Worm (Caenorhabditis elegans) whole organism, young adult: ENCODE results near the gene F56C3.10.
"Not testable (repeated sequence)": the region's sequence is repeated elsewhere in the genome, so short reads cannot be mapped to it uniquely, and the experiment has no call there.

Experiments used
- B0019.2 ChIP-seq: fragments of 200-800 bp; sonication (Bioruptor generic); conservative IDR thresholded peaks from 2 replicates; pipeline ENCODE4 v1.3.6; 2022; ENCODE audit warnings: missing genetic modification reagents, missing genetic modification characterization, missing compliant biosample characterization
- C17E4.6 ChIP-seq: fragments of 200-800 bp; sonication (Bioruptor generic); IDR thresholded peaks from 2 replicates; pipeline ENCODE4 v1.3.6; 2022; ENCODE audit warnings: missing genetic modification reagents, missing genetic modification characterization, missing compliant biosample characterization
- D2030.7 ChIP-seq: fragments of 200-800 bp; sonication (Bioruptor generic); IDR thresholded peaks from 2 replicates; pipeline ENCODE4 v1.3.6; 2022; ENCODE audit warnings: missing genetic modification reagents, missing genetic modification characterization, missing compliant biosample characterization
- F33H1.4 ChIP-seq: fragments of 200-800 bp; sonication (Bioruptor generic); IDR thresholded peaks from 2 replicates; pipeline ENCODE4 v1.3.6; 2022; ENCODE audit warnings: missing genetic modification reagents, missing genetic modification characterization, missing compliant biosample characterization
- F37B4.10 ChIP-seq: fragments of 200-800 bp; sonication (Bioruptor generic); IDR thresholded peaks from 2 replicates; pipeline ENCODE4 v1.3.6; 2022; ENCODE audit warnings: missing genetic modification characterization, missing compliant biosample characterization
- F39B2.1 ChIP-seq: fragments of 200-800 bp; sonication (Bioruptor generic); IDR thresholded peaks from 2 replicates; pipeline ENCODE4 v1.3.6; 2022; ENCODE audit warnings: missing genetic modification reagents, missing genetic modification characterization, missing compliant biosample characterization
- K11D2.4 ChIP-seq: fragments of 200-800 bp; sonication (Bioruptor generic); IDR thresholded peaks from 2 replicates; pipeline ENCODE4 v1.3.6; 2022; ENCODE audit warnings: missing genetic modification reagents, missing genetic modification characterization, missing compliant biosample characterization
- Y53F4B.3 ChIP-seq: fragments of 200-800 bp; sonication (Bioruptor generic); IDR thresholded peaks from 2 replicates; pipeline ENCODE4 v1.3.6; 2022; ENCODE audit warnings: missing genetic modification reagents, missing genetic modification characterization, missing compliant biosample characterization
- Y53G8AR.9 ChIP-seq: fragments of 200-800 bp; sonication (Bioruptor generic); conservative IDR thresholded peaks from 2 replicates; pipeline ENCODE4 v1.3.6; 2022; ENCODE audit warnings: missing genetic modification reagents, missing genetic modification characterization, missing compliant biosample characterization
- Y56A3A.18 ChIP-seq: fragments of 200-800 bp; sonication (Bioruptor generic); IDR thresholded peaks from 2 replicates; pipeline ENCODE4 v1.3.6; 2022; ENCODE audit warnings: missing genetic modification reagents, missing genetic modification characterization, missing compliant biosample characterization
- Y67H2A.10 ChIP-seq: fragments of 200-800 bp; sonication (Bioruptor generic); conservative IDR thresholded peaks from 2 replicates; pipeline ENCODE4 v1.3.6; 2022; ENCODE audit warnings: missing genetic modification reagents, missing genetic modification characterization, missing compliant biosample characterization
- Y79H2A.3 ChIP-seq: fragments of 200-800 bp; sonication (Bioruptor generic); conservative IDR thresholded peaks from 2 replicates; pipeline ENCODE4 v1.3.6; 2022; ENCODE audit warnings: missing genetic modification reagents, missing genetic modification characterization, missing compliant biosample characterization
- Y95B8A.8 ChIP-seq: fragments of 200-800 bp; sonication (Bioruptor generic); IDR thresholded peaks from 2 replicates; pipeline ENCODE4 v1.3.6; 2022; ENCODE audit warnings: missing genetic modification reagents, missing genetic modification characterization, missing compliant biosample characterization
- aptf-2 ChIP-seq: fragments of 200-800 bp; sonication (Bioruptor generic); conservative IDR thresholded peaks from 2 replicates; pipeline ENCODE4 v1.3.6; 2022; ENCODE audit warnings: missing genetic modification reagents, missing genetic modification characterization, missing compliant biosample characterization
- aptf-3 ChIP-seq: fragments of 200-800 bp; sonication (Bioruptor generic); IDR thresholded peaks from 2 replicates; pipeline ENCODE4 v1.3.6; 2022; ENCODE audit warnings: missing genetic modification characterization, missing compliant biosample characterization
- attf-3 ChIP-seq: fragments of 200-800 bp; sonication (Bioruptor generic); conservative IDR thresholded peaks from 2 replicates; pipeline ENCODE4 v1.3.6; 2022; ENCODE audit warnings: missing genetic modification reagents, missing genetic modification characterization, missing compliant biosample characterization
- attf-6 ChIP-seq: fragments of 200-800 bp; sonication (Bioruptor generic); IDR thresholded peaks from 2 replicates; pipeline ENCODE4 v1.3.6; 2022; ENCODE audit warnings: missing genetic modification reagents, missing genetic modification characterization, missing compliant biosample characterization
- bed-1 ChIP-seq: fragments of 200-800 bp; sonication (Bioruptor generic); IDR thresholded peaks from 2 replicates; pipeline ENCODE4 v1.3.6; 2022; ENCODE audit warnings: missing genetic modification reagents, missing genetic modification characterization, missing compliant biosample characterization
- cebp-1 ChIP-seq, 2 experiments: fragments of 200-800 bp in 1 of 2; sonication (Bioruptor generic) in 1 of 2; sonication (generic microtip) in 1 of 2; IDR thresholded peaks in 1 of 2; optimal IDR thresholded peaks in 1 of 2; 2 replicates each; pipeline versions ENCODE4 v1.3.6 to Lab custom; 2017 to 2022; ENCODE audit warnings: missing compliant biosample characterization in 2 of 2, missing genetic modification characterization in 2 of 2, mild to moderate bottlenecking in 1 of 2, missing genetic modification reagents in 1 of 2, moderate library complexity in 1 of 2
- cebp-2 ChIP-seq: fragments of 200-800 bp; sonication (Bioruptor generic); IDR thresholded peaks from 2 replicates; pipeline ENCODE4 v1.3.6; 2022; ENCODE audit warnings: missing genetic modification characterization, missing compliant biosample characterization
- ceh-100 ChIP-seq: fragments of 200-800 bp; sonication (Bioruptor generic); IDR thresholded peaks from 2 replicates; pipeline ENCODE4 v1.3.6; 2022; ENCODE audit warnings: missing genetic modification reagents, missing genetic modification characterization, missing compliant biosample characterization
- ceh-40 ChIP-seq: fragments of 200-800 bp; sonication (Bioruptor generic); IDR thresholded peaks from 2 replicates; pipeline ENCODE4 v1.3.6; 2022; ENCODE audit warnings: missing genetic modification characterization, missing compliant biosample characterization
- ceh-58 ChIP-seq: fragments of 200-800 bp; sonication (Bioruptor generic); IDR thresholded peaks from 2 replicates; pipeline ENCODE4 v1.3.6; 2022; ENCODE audit warnings: missing genetic modification characterization, missing compliant biosample characterization
- ceh-91 ChIP-seq: fragments of 200-800 bp; sonication (Bioruptor generic); IDR thresholded peaks from 2 replicates; pipeline ENCODE4 v1.3.6; 2022; ENCODE audit warnings: missing genetic modification reagents, missing genetic modification characterization, missing compliant biosample characterization
- dox-1 ChIP-seq: fragments of 200-800 bp; sonication (Bioruptor generic); IDR thresholded peaks from 2 replicates; pipeline ENCODE4 v1.3.6; 2022; ENCODE audit warnings: missing genetic modification reagents, missing genetic modification characterization, missing compliant biosample characterization
- egl-18 ChIP-seq: fragments of 200-800 bp; sonication (Bioruptor generic); IDR thresholded peaks from 2 replicates; pipeline ENCODE4 v1.3.6; 2022; ENCODE audit warnings: missing genetic modification reagents, missing genetic modification characterization, missing compliant biosample characterization
- egl-44 ChIP-seq: fragments of 200-800 bp; sonication (Bioruptor generic); IDR thresholded peaks from 2 replicates; pipeline ENCODE4 v1.3.6; 2022; ENCODE audit warnings: missing genetic modification reagents, missing genetic modification characterization, missing compliant biosample characterization
- egrh-3 ChIP-seq: fragments of 200-800 bp; sonication (Bioruptor generic); IDR thresholded peaks from 2 replicates; pipeline ENCODE4 v1.3.6; 2022; ENCODE audit warnings: missing genetic modification reagents, missing genetic modification characterization, missing compliant biosample characterization
- ekl-4 ChIP-seq: fragments of 200-800 bp; sonication (Bioruptor generic); IDR thresholded peaks from 2 replicates; pipeline ENCODE4 v1.3.6; 2022; ENCODE audit warnings: missing genetic modification reagents, missing genetic modification characterization, missing compliant biosample characterization
- hmg-20 ChIP-seq: fragments of 200-800 bp; sonication (Bioruptor generic); IDR thresholded peaks from 2 replicates; pipeline ENCODE4 v1.3.6; 2022; ENCODE audit warnings: missing genetic modification reagents, missing genetic modification characterization, missing compliant biosample characterization
- hsf-1 ChIP-seq: fragments of 200-800 bp; sonication (Bioruptor generic); IDR thresholded peaks from 2 replicates; pipeline ENCODE4 v1.3.6; 2022; ENCODE audit warnings: missing genetic modification reagents, missing genetic modification characterization, missing compliant biosample characterization
- lag-1 ChIP-seq: fragments of 200-800 bp; sonication (Bioruptor generic); IDR thresholded peaks from 2 replicates; pipeline ENCODE4 v1.3.6; 2022; ENCODE audit warnings: missing genetic modification reagents, missing genetic modification characterization, missing compliant biosample characterization
- lin-26 ChIP-seq: fragments of 200-800 bp; sonication (Bioruptor generic); IDR thresholded peaks from 2 replicates; pipeline ENCODE4 v1.3.6; 2022; ENCODE audit warnings: missing genetic modification reagents, missing genetic modification characterization, missing compliant biosample characterization
- lsl-1 ChIP-seq: fragments of 200-800 bp; sonication (Bioruptor generic); optimal IDR thresholded peaks from 2 replicates; lab custom pipeline; 2018; ENCODE audit warnings: mild to moderate bottlenecking, missing genetic modification characterization, moderate library complexity, missing compliant biosample characterization
- madf-3 ChIP-seq: fragments of 200-800 bp; sonication (Bioruptor generic); IDR thresholded peaks from 2 replicates; pipeline ENCODE4 v1.3.6; 2022; ENCODE audit warnings: missing genetic modification reagents, missing genetic modification characterization, missing compliant biosample characterization
- madf-6 ChIP-seq: fragments of 200-800 bp; sonication (Bioruptor generic); IDR thresholded peaks from 2 replicates; pipeline ENCODE4 v1.3.6; 2022; ENCODE audit warnings: missing genetic modification reagents, missing genetic modification characterization, missing compliant biosample characterization
- madf-8 ChIP-seq: fragments of 200-800 bp; sonication (Bioruptor generic); conservative IDR thresholded peaks from 2 replicates; pipeline ENCODE4 v1.3.6; 2022; ENCODE audit warnings: missing genetic modification reagents, missing genetic modification characterization, missing compliant biosample characterization
- mcd-1 ChIP-seq: fragments of 200-800 bp; sonication (Bioruptor generic); IDR thresholded peaks from 2 replicates; pipeline ENCODE4 v1.3.6; 2022; ENCODE audit warnings: missing genetic modification reagents, missing genetic modification characterization, missing compliant biosample characterization
- nfya-2 ChIP-seq: fragments of 200-800 bp; sonication (Bioruptor generic); IDR thresholded peaks from 2 replicates; pipeline ENCODE4 v1.3.6; 2022; ENCODE audit warnings: missing genetic modification reagents, missing genetic modification characterization, missing compliant biosample characterization
- nfyb-1 ChIP-seq: fragments of 200-800 bp; sonication (Bioruptor generic); IDR thresholded peaks from 2 replicates; pipeline ENCODE4 v1.3.6; 2022; ENCODE audit warnings: missing genetic modification reagents, missing genetic modification characterization, missing compliant biosample characterization
- nhr-120 ChIP-seq: fragments of 200-800 bp; sonication (Bioruptor generic); IDR thresholded peaks from 2 replicates; pipeline ENCODE4 v1.3.6; 2022; ENCODE audit warnings: missing genetic modification characterization, missing compliant biosample characterization
- nhr-179 ChIP-seq: sonication (generic microtip); optimal IDR thresholded peaks from 2 replicates; lab custom pipeline; 2016; ENCODE audit warnings: mild to moderate bottlenecking, missing genetic modification characterization, missing compliant biosample characterization
- pbrm-1 ChIP-seq: fragments of 200-800 bp; sonication (Bioruptor generic); IDR thresholded peaks from 2 replicates; pipeline ENCODE4 v1.3.6; 2022; ENCODE audit warnings: missing genetic modification reagents, missing genetic modification characterization, missing compliant biosample characterization
- rcor-1 ChIP-seq: fragments of 200-800 bp; sonication (Bioruptor generic); IDR thresholded peaks from 2 replicates; pipeline ENCODE4 v1.3.6; 2022; ENCODE audit warnings: missing genetic modification reagents, missing genetic modification characterization, missing compliant biosample characterization
- ztf-25 ChIP-seq: fragments of 200-800 bp; sonication (Bioruptor generic); IDR thresholded peaks from 2 replicates; pipeline ENCODE4 v1.3.6; 2022; ENCODE audit warnings: missing genetic modification reagents, missing genetic modification characterization, missing compliant biosample characterization
- ztf-28 ChIP-seq: fragments of 200-800 bp; sonication (Bioruptor generic); IDR thresholded peaks from 2 replicates; pipeline ENCODE4 v1.3.6; 2022; ENCODE audit warnings: missing genetic modification reagents, missing genetic modification characterization, missing compliant biosample characterization
- ztf-6 ChIP-seq: fragments of 200-800 bp; sonication (Bioruptor generic); IDR thresholded peaks from 2 replicates; pipeline ENCODE4 v1.3.6; 2022; ENCODE audit warnings: missing genetic modification reagents, missing genetic modification characterization, missing compliant biosample characterization

F56C3.10 gene

DNA sequence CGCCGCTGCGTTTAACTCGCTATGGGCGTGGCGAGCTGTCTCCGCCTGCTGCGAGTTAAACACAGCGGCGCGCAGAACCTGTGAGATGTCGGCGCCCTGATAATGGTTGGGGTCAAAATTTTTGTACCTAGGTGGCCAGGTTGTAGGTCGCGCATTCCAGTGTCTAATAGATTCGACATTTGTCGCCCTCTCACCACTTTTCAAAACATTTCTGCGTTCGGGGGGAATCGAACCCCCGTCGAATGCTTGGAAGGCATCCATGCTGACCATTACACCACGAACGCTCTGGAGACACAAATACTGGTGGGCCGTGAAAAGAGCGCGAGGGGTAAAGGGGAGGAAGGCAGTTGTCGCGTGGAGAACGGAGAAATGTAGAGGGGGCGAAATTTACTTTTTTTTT lies 2.1 kb downstream of the F56C3.10 start (continued):
- TF ChIP-seq nhr-179: peak; percentile 53
- peak; percentile 92 for TF ChIP-seq nfyb-1 (GFP tag; lab: Robert Waterston, UW)
- peak; percentile 2 for TF ChIP-seq lsl-1 (GFP tag; lab: Kevin White, UChicago)

DNA sequence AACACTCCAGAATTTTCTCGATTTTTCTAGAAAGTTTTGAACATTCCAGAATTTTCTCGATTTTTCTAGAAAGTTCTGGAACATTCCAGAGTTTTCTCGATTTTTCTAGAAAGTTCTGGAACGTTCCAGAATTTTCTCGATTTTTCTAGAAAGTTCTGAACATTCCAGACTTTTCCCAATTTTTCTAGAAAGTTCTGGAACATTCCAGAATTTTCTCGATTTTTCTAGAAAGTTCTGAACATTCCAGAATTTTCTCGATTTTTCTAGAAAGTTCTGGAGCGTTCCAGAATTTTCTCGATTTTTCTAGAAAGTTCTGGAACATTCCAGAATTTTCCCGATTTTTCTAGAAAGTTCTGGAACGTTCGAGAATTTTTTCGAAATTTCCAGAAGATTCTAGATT lies 6.4 kb downstream of the F56C3.10 start:
- TF ChIP-seq K11D2.4 (GFP tag; lab: Robert Waterston, UW) (peak; percentile 75), attf-6 (peak; percentile 99), Y67H2A.10 (peak; percentile 94), Y56A3A.18 (GFP tag; lab: Robert Waterston, UW) (peak; percentile 99), ztf-6 (GFP tag; lab: Robert Waterston, UW) (peak; percentile 97), Y53F4B.3 (peak; percentile 98), nhr-120 (peak; percentile 94; the same call in 1 of the 2 replicates), attf-3 (GFP tag; lab: Robert Waterston, UW) (peak; percentile 63), cebp-1 (GFP tag; IDR thresholded peaks at IDR 0.05; lab: Robert Waterston, UW) (peak; percentile 91), lin-26 (GFP tag; lab: Robert Waterston, UW) (peak; percentile 84), ceh-100 (GFP tag; lab: Robert Waterston, UW) (peak; percentile 89), rcor-1 (GFP tag; lab: Robert Waterston, UW) (peak; percentile 99), ceh-58 (GFP tag; lab: Robert Waterston, UW) (peak; percentile 98), madf-3 (peak; percentile 97), F33H1.4 (GFP tag; lab: Robert Waterston, UW) (peak; percentile 72), aptf-3 (peak; percentile 100), ztf-28 (peak; percentile 82; the same call in 1 of the 2 replicates), F37B4.10 (GFP tag; lab: Robert Waterston, UW) (peak; percentile 95; the same call in 1 of the 2 replicates), bed-1 (peak; percentile 99), egl-44 (peak; percentile 98), hsf-1 (peak; percentile 100), hmg-20 (GFP tag; lab: Robert Waterston, UW) (peak; percentile 31; the same call in 1 of the 2 replicates), ztf-25 (peak; percentile 97), nfyb-1 (GFP tag; lab: Robert Waterston, UW) (peak; percentile 96), C17E4.6 (GFP tag; lab: Robert Waterston, UW) (peak; percentile 92), Y79H2A.3 (GFP tag; lab: Robert Waterston, UW) (peak; percentile 99), madf-8 (GFP tag; lab: Robert Waterston, UW) (peak; percentile 70), madf-6 (GFP tag; lab: Robert Waterston, UW) (peak; percentile 91), mcd-1 (GFP tag; lab: Robert Waterston, UW) (peak; percentile 61), egl-18 (peak; percentile 97), egrh-3 (peak; percentile 96), F39B2.1 (GFP tag; lab: Robert Waterston, UW) (peak; percentile 95), ekl-4 (peak; percentile 98), lag-1 (GFP tag; lab: Robert Waterston, UW) (peak; percentile 93), nfya-2 (peak; percentile 95), Y53G8AR.9 (GFP tag; lab: Robert Waterston, UW) (peak; percentile 95), pbrm-1 (GFP tag; lab: Robert Waterston, UW) (peak; percentile 96), ceh-91 (GFP tag; lab: Robert Waterston, UW) (peak; percentile 85), ceh-40 (GFP tag; lab: Robert Waterston, UW) (peak; percentile 97), D2030.7 (peak; percentile 99), B0019.2 (peak; percentile 98), dox-1 (GFP tag; lab: Robert Waterston, UW) (peak; percentile 100), cebp-2 (GFP tag; lab: Robert Waterston, UW) (peak; percentile 93), aptf-2 (GFP tag; lab: Robert Waterston, UW) (peak; percentile 91), Y95B8A.8 (GFP tag; lab: Robert Waterston, UW) (peak; percentile 99)
- TF ChIP-seq cebp-1 (tag; optimal IDR thresholded peaks at IDR 0.05; lab: Kevin White, UChicago): not testable (repeated sequence)
